Worm (Caenorhabditis elegans) whole organism, L4 larva: ENCODE measurements around the gene W07E6.5.

Experiments used
- Y5F2A.4 ChIP-seq: fragments of 200-800 bp; sonication (Bioruptor generic); optimal IDR thresholded peaks from 2 replicates; lab custom pipeline; 2018; ENCODE audit warnings: mild to moderate bottlenecking, missing genetic modification characterization, missing compliant biosample characterization
- Y75B8A.6 ChIP-seq: fragments of 200-800 bp; sonication (Bioruptor generic); IDR thresholded peaks from 2 replicates; pipeline ENCODE4 v1.3.6; 2022; ENCODE audit warnings: missing genetic modification reagents, missing genetic modification characterization, missing compliant biosample characterization
- aly-2 ChIP-seq: sonication (generic microtip); optimal IDR thresholded peaks from 2 replicates; lab custom pipeline; 2018; ENCODE audit warnings: missing biosample characterization, missing genetic modification characterization
- jun-1 ChIP-seq: fragments of 150-350 bp; optimal IDR thresholded peaks from 2 replicates; lab custom pipeline; 2014; ENCODE audit warnings: missing biosample characterization, missing genetic modification reagents, missing genetic modification characterization
- nhr-25 ChIP-seq: sonication (generic microtip); optimal IDR thresholded peaks from 2 replicates; lab custom pipeline; 2017; ENCODE audit warnings: missing genetic modification characterization, mild to moderate bottlenecking, missing compliant biosample characterization, antibody characterized with exemption, moderate library complexity, borderline replicate concordance; ENCODE audit not compliant: insufficient read depth
- pha-4 ChIP-seq, 2 experiments: fragments of 150-350 bp in 1 of 2; fragments of 200-800 bp in 1 of 2; sonication (Bioruptor generic) in 1 of 2; IDR thresholded peaks in 1 of 2; optimal IDR thresholded peaks in 1 of 2; 2 replicates each; pipeline versions ENCODE4 v1.3.6 to Lab custom; 2014 to 2022; ENCODE audit warnings: missing genetic modification characterization in 2 of 2, missing genetic modification reagents in 2 of 2, missing biosample characterization in 1 of 2, missing compliant biosample characterization in 1 of 2
- pqm-1 ChIP-seq: sonication (generic microtip); optimal IDR thresholded peaks from 2 replicates; lab custom pipeline; 2017; ENCODE audit warnings: missing biosample characterization, missing genetic modification characterization
- unc-39 ChIP-seq: sonication (generic microtip); optimal IDR thresholded peaks from 2 replicates; lab custom pipeline; 2017; ENCODE audit warnings: missing biosample characterization, missing genetic modification characterization
- unc-62 ChIP-seq, 3 experiments: fragments of 150-350 bp in 1 of 3; sonication (generic microtip); optimal IDR thresholded peaks in 2 of 3; peaks in 1 of 3; 1 replicate in 1 of 3; 2 replicates in 2 of 3; lab custom pipeline; 2014 to 2017; ENCODE audit warnings: missing biosample characterization in 3 of 3, missing genetic modification characterization in 3 of 3, missing genetic modification reagents in 3 of 3, missing genotype in 1 of 3
- ztf-11 ChIP-seq: fragments of 150-350 bp; optimal IDR thresholded peaks from 2 replicates; lab custom pipeline; 2014; ENCODE audit warnings: missing biosample characterization, missing genetic modification characterization

DNA sequence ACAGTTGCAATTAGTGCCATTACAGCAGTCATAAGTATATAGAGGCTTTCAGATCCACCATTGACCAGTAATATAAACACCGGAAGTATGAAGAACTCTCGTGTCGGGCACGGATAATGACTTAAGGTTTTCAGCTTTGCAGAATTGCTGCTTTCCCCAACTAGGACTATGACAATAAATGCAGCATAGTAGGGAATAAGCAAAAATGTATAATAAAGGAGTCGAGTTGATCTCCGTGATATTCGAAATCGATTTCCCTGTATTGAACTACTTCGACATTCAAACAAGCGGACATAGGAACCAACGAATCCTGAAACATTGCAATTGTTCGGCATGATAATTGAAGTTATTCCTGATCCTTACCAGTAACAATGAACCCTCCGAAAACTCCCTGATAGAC is 35.3 kb downstream of the W07E6.5 start:
- TF ChIP-seq unc-39 (tag; lab: Kevin White, UChicago) (no peak), Y75B8A.6 (GFP tag; lab: Robert Waterston, UW) (no peak), unc-62 (GFP tag; optimal IDR thresholded peaks at IDR 0.05 in 1 of 2; lab: Kevin White, UChicago) (peak in 1 of 2 experiments; percentile 97), unc-62 (tag; optimal IDR thresholded peaks at IDR 0.05; lab: Kevin White, UChicago) (no peak), jun-1 (no peak), nhr-25 (tag; lab: Kevin White, UChicago) (no peak), aly-2 (tag; lab: Kevin White, UChicago) (no peak), ztf-11 (tag; lab: Kevin White, UChicago) (no peak), pqm-1 (tag; lab: Kevin White, UChicago) (no peak), pha-4 (GFP tag; IDR thresholded peaks at IDR 0.05; lab: Robert Waterston, UW) (no peak), pha-4 (tag; optimal IDR thresholded peaks at IDR 0.05; lab: Kevin White, UChicago) (no peak), Y5F2A.4 (GFP tag; lab: Kevin White, UChicago) (no peak)
